Fruit fly (Drosophila melanogaster): Measurements from ENCODE around the gene Rala.

Gene Rala

dm6 chrX:3685534-3685922, 33.9 kb downstream of the Rala start (continued):
- no peak for TF ChIP-seq CG33213 (GFP tag; optimal IDR thresholded peaks at IDR 0.05)
- no peak for TF ChIP-seq gcm2 (GFP tag; optimal IDR thresholded peaks at IDR 0.05)

- TF ChIP-seq CG11504 (tag; optimal IDR thresholded peaks at IDR 0.05) (peak; percentile 87), CG14667 (GFP tag; IDR thresholded peaks at IDR 0.05) (no peak), Meics (GFP tag; optimal IDR thresholded peaks at IDR 0.05) (peak; percentile 2), CG7745 (tag; optimal IDR thresholded peaks at IDR 0.05) (no peak), CG11093 (GFP tag; IDR thresholded peaks at IDR 0.05) (no peak), Pdp1 (GFP tag; optimal IDR thresholded peaks at IDR 0.05) (no peak), Adf1 (GFP tag; IDR thresholded peaks at IDR 0.05) (no peak), Ravus (GFP tag; IDR thresholded peaks at IDR 0.05) (no peak), vnd (GFP tag; IDR thresholded peaks at IDR 0.05; ENCODE audit: partially characterized antibody) (no peak), CG15601 (tag; optimal IDR thresholded peaks at IDR 0.05) (no peak), CG30403 (GFP tag; optimal IDR thresholded peaks at IDR 0.05) (no peak), lilli (GFP tag; optimal IDR thresholded peaks at IDR 0.05) (peak; percentile 6), fd64A (GFP tag; optimal IDR thresholded peaks at IDR 0.05) (no peak), Drgx (GFP tag; IDR thresholded peaks at IDR 0.05) (peak; percentile 31), gro (GFP tag; optimal IDR thresholded peaks at IDR 0.05) (no peak), D19B (GFP tag; optimal IDR thresholded peaks at IDR 0.05) (peak; percentile 2), slbo (GFP tag; IDR thresholded peaks at IDR 0.05) (no peak), CG12219 (GFP tag; optimal IDR thresholded peaks at IDR 0.05) (no peak), D19A (tag; optimal IDR thresholded peaks at IDR 0.05) (peak; percentile 53), tup (GFP tag; optimal IDR thresholded peaks at IDR 0.05) (no peak), Sox102F (GFP tag; optimal IDR thresholded peaks at IDR 0.05) (no peak), slp2 (GFP tag; optimal IDR thresholded peaks at IDR 0.05) (no peak), CG7839 (tag; optimal IDR thresholded peaks at IDR 0.05) (peak; percentile 40), CG8359 (GFP tag; optimal IDR thresholded peaks at IDR 0.05; ENCODE audit: borderline replicate concordance) (no peak), yki (optimal IDR thresholded peaks at IDR 0.05) (no peak), prd (optimal IDR thresholded peaks at IDR 0.05) (no peak), prd (GFP tag; IDR thresholded peaks at IDR 0.05) (no peak), CG2199 (GFP tag; IDR thresholded peaks at IDR 0.05) (no peak), zfh2 (GFP tag; optimal IDR thresholded peaks at IDR 0.05) (no peak), peb (GFP tag; IDR thresholded peaks at IDR 0.05) (no peak), CG18011 (GFP tag; optimal IDR thresholded peaks at IDR 0.05) (no peak), CG7786 (GFP tag; optimal IDR thresholded peaks at IDR 0.05) (no peak), CG3163 (GFP tag; optimal IDR thresholded peaks at IDR 0.05) (peak; percentile 56), Xbp1 (GFP tag; optimal IDR thresholded peaks at IDR 0.05) (no peak), crol (GFP tag; IDR thresholded peaks at IDR 0.05) (no peak), CG17361 (GFP tag; IDR thresholded peaks at IDR 0.05) (0 out of 3 replicates have a peak, but pooled peaks have one; percentile 23), Dip2 (GFP tag; IDR thresholded peaks at IDR 0.05) (no peak), Nf-YB (GFP tag; optimal IDR thresholded peaks at IDR 0.05) (no peak), CG16779 (GFP tag; IDR thresholded peaks at IDR 0.05) (no peak), CG2120 (GFP tag; optimal IDR thresholded peaks at IDR 0.05) (peak; percentile 3), CG11560 (tag; IDR thresholded peaks at IDR 0.05) (no peak), Elba2 (GFP tag; optimal IDR thresholded peaks at IDR 0.05) (no peak), bsh (GFP tag; optimal IDR thresholded peaks at IDR 0.05) (peak in 1 of 2 experiments; percentile 73), grau (tag; optimal IDR thresholded peaks at IDR 0.05) (peak; percentile 46), Bteb2 (GFP tag; optimal IDR thresholded peaks at IDR 0.05) (no peak), ewg (GFP tag; optimal IDR thresholded peaks at IDR 0.05) (peak; percentile 29), MBD-R2 (GFP tag; IDR thresholded peaks at IDR 0.05) (no peak)
Observed at dm6 chrX:3684809-3685533, 34.5 kb downstream of the Rala start.
